Worm (Caenorhabditis elegans) whole organism, L4 larva: ENCODE measurements around the gene timm-17B.1.
A peak's percentile ranks its signal among the peaks of the same experiment; 100 is the strongest.
"Not testable (repeated sequence)": the region's sequence is repeated elsewhere in the genome, so short reads cannot be mapped to it uniquely, and the experiment has no call there.

Experiments used
- D1046.2 ChIP-seq: fragments of 200-800 bp; sonication (Bioruptor generic); IDR thresholded peaks from 2 replicates; pipeline ENCODE4 v1.3.6; 2022; ENCODE audit warnings: missing genetic modification characterization, missing compliant biosample characterization
- F26F4.8 ChIP-seq: fragments of 200-800 bp; sonication (Bioruptor generic); conservative IDR thresholded peaks from 2 replicates; pipeline ENCODE4 v1.3.6; 2022; ENCODE audit warnings: missing genetic modification characterization, missing compliant biosample characterization
- T26A8.4 ChIP-seq: fragments of 200-800 bp; sonication (Bioruptor generic); IDR thresholded peaks from 2 replicates; pipeline ENCODE4 v1.3.6; 2022; ENCODE audit warnings: missing genetic modification characterization, missing compliant biosample characterization
- Y48G9A.11 ChIP-seq: fragments of 200-800 bp; sonication (Bioruptor generic); IDR thresholded peaks from 2 replicates; pipeline ENCODE4 v1.3.6; 2022; ENCODE audit warnings: missing genetic modification reagents, missing genetic modification characterization, missing compliant biosample characterization
- Y75B8A.6 ChIP-seq: fragments of 200-800 bp; sonication (Bioruptor generic); IDR thresholded peaks from 2 replicates; pipeline ENCODE4 v1.3.6; 2022; ENCODE audit warnings: missing genetic modification reagents, missing genetic modification characterization, missing compliant biosample characterization
- ZK337.2 ChIP-seq: fragments of 200-800 bp; sonication (Bioruptor generic); IDR thresholded peaks from 2 replicates; pipeline ENCODE4 v1.3.6; 2022; ENCODE audit warnings: missing genetic modification reagents, missing genetic modification characterization, missing compliant biosample characterization
- arid-1 ChIP-seq: fragments of 200-800 bp; sonication (Bioruptor generic); conservative IDR thresholded peaks from 2 replicates; pipeline ENCODE4 v1.3.6; 2022; ENCODE audit warnings: missing genetic modification reagents, missing genetic modification characterization, missing compliant biosample characterization
- ceh-20 ChIP-seq: fragments of 200-800 bp; sonication (Bioruptor generic); IDR thresholded peaks from 2 replicates; pipeline ENCODE4 v1.3.6; 2022; ENCODE audit warnings: missing genetic modification reagents, missing genetic modification characterization, missing compliant biosample characterization
- ceh-44 ChIP-seq: fragments of 200-800 bp; sonication (Bioruptor generic); IDR thresholded peaks from 2 replicates; pipeline ENCODE4 v1.3.6; 2022; ENCODE audit warnings: missing genetic modification reagents, missing genetic modification characterization, missing compliant biosample characterization
- ctbp-1 ChIP-seq: fragments of 200-800 bp; sonication (Bioruptor generic); IDR thresholded peaks from 2 replicates; pipeline ENCODE4 v1.3.6; 2022; ENCODE audit warnings: missing genetic modification reagents, missing genetic modification characterization, missing compliant biosample characterization
- daf-8 ChIP-seq: fragments of 200-800 bp; sonication (Bioruptor generic); IDR thresholded peaks from 2 replicates; pipeline ENCODE4 v1.3.6; 2022; ENCODE audit warnings: missing genetic modification characterization, missing compliant biosample characterization
- dmd-6 ChIP-seq: fragments of 200-800 bp; sonication (Bioruptor generic); IDR thresholded peaks from 2 replicates; pipeline ENCODE4 v1.3.6; 2022; ENCODE audit warnings: missing genetic modification reagents, missing genetic modification characterization, missing compliant biosample characterization
- dmd-8 ChIP-seq: fragments of 200-800 bp; sonication (Bioruptor generic); IDR thresholded peaks from 2 replicates; pipeline ENCODE4 v1.3.6; 2022; ENCODE audit warnings: missing genetic modification characterization, missing compliant biosample characterization
- dmd-9 ChIP-seq: fragments of 200-800 bp; sonication (Bioruptor generic); IDR thresholded peaks from 2 replicates; pipeline ENCODE4 v1.3.6; 2022; ENCODE audit warnings: missing genetic modification reagents, missing genetic modification characterization, missing compliant biosample characterization
- dpl-1 ChIP-seq: fragments of 150-350 bp; optimal IDR thresholded peaks from 2 replicates; lab custom pipeline; 2014; ENCODE audit warnings: missing biosample characterization, missing genetic modification reagents, missing genetic modification characterization
- egl-43 ChIP-seq: fragments of 200-800 bp; sonication (Bioruptor generic); IDR thresholded peaks from 2 replicates; pipeline ENCODE4 v1.3.6; 2022; ENCODE audit warnings: missing genetic modification reagents, missing genetic modification characterization, missing compliant biosample characterization
- hmg-1.1 ChIP-seq: fragments of 200-800 bp; sonication (Bioruptor generic); IDR thresholded peaks from 2 replicates; pipeline ENCODE4 v1.3.6; 2022; ENCODE audit warnings: missing genetic modification reagents, missing genetic modification characterization, missing compliant biosample characterization
- lin-1 ChIP-seq: fragments of 200-800 bp; sonication (Bioruptor generic); IDR thresholded peaks from 2 replicates; pipeline ENCODE4 v1.3.6; 2022; ENCODE audit warnings: missing genetic modification reagents, missing genetic modification characterization, missing compliant biosample characterization
- lin-29 ChIP-seq: fragments of 200-800 bp; sonication (Bioruptor generic); IDR thresholded peaks from 2 replicates; pipeline ENCODE4 v1.3.6; 2022; ENCODE audit warnings: missing genetic modification reagents, missing genetic modification characterization, missing compliant biosample characterization
- lin-38 ChIP-seq: fragments of 200-800 bp; sonication (Bioruptor generic); IDR thresholded peaks from 2 replicates; pipeline ENCODE4 v1.3.6; 2022; ENCODE audit warnings: missing genetic modification reagents, missing genetic modification characterization, missing compliant biosample characterization
- lsy-2 ChIP-seq, 2 experiments: fragments of 150-350 bp in 1 of 2; sonication (generic microtip) in 1 of 2; optimal IDR thresholded peaks; 2 replicates each; lab custom pipeline; 2014 to 2017; ENCODE audit warnings: missing biosample characterization in 2 of 2, missing genetic modification characterization in 2 of 2
- madf-5 ChIP-seq, 2 experiments: fragments of 200-800 bp; sonication (Bioruptor generic); IDR thresholded peaks; 2 replicates each; pipeline ENCODE4 v1.3.6; 2022; ENCODE audit warnings: missing compliant biosample characterization in 2 of 2, missing genetic modification characterization in 2 of 2
- madf-9 ChIP-seq: fragments of 200-800 bp; sonication (Bioruptor generic); conservative IDR thresholded peaks from 2 replicates; pipeline ENCODE4 v1.3.6; 2022; ENCODE audit warnings: missing genetic modification reagents, missing genetic modification characterization, missing compliant biosample characterization
- mdt-29 ChIP-seq: fragments of 200-800 bp; sonication (Bioruptor generic); IDR thresholded peaks from 2 replicates; pipeline ENCODE4 v1.3.6; 2022; ENCODE audit warnings: missing genetic modification reagents, missing genetic modification characterization, missing compliant biosample characterization
- mes-2 ChIP-seq: sonication (generic microtip); optimal IDR thresholded peaks from 2 replicates; lab custom pipeline; 2016; ENCODE audit warnings: missing genotype, mild to moderate bottlenecking, missing genetic modification characterization, missing compliant biosample characterization; ENCODE audit not compliant: poor library complexity, severe bottlenecking
- mxl-2 ChIP-seq: fragments of 200-800 bp; sonication (Bioruptor generic); conservative IDR thresholded peaks from 2 replicates; pipeline ENCODE4 v1.3.6; 2022; ENCODE audit warnings: missing genetic modification reagents, missing genetic modification characterization, missing compliant biosample characterization
- mxl-3 ChIP-seq: fragments of 200-800 bp; sonication (Bioruptor generic); optimal IDR thresholded peaks from 2 replicates; lab custom pipeline; 2018; ENCODE audit warnings: mild to moderate bottlenecking, missing genetic modification characterization, missing compliant biosample characterization
- nhr-102 ChIP-seq: sonication (generic microtip); optimal IDR thresholded peaks from 2 replicates; lab custom pipeline; 2016; ENCODE audit warnings: mild to moderate bottlenecking, missing genetic modification characterization, moderate library complexity, missing compliant biosample characterization
- nhr-41 ChIP-seq: fragments of 200-800 bp; sonication (Bioruptor generic); IDR thresholded peaks from 2 replicates; pipeline ENCODE4 v1.3.6; 2022; ENCODE audit warnings: missing genetic modification reagents, missing genetic modification characterization, missing compliant biosample characterization
- nhr-42 ChIP-seq: fragments of 200-800 bp; sonication (Bioruptor generic); IDR thresholded peaks from 2 replicates; pipeline ENCODE4 v1.3.6; 2022; ENCODE audit warnings: missing genetic modification characterization, missing compliant biosample characterization
- pha-4 ChIP-seq, 2 experiments: fragments of 150-350 bp in 1 of 2; fragments of 200-800 bp in 1 of 2; sonication (Bioruptor generic) in 1 of 2; IDR thresholded peaks in 1 of 2; optimal IDR thresholded peaks in 1 of 2; 2 replicates each; pipeline versions ENCODE4 v1.3.6 to Lab custom; 2014 to 2022; ENCODE audit warnings: missing genetic modification characterization in 2 of 2, missing genetic modification reagents in 2 of 2, missing biosample characterization in 1 of 2, missing compliant biosample characterization in 1 of 2
- php-3 ChIP-seq: fragments of 200-800 bp; sonication (Bioruptor generic); IDR thresholded peaks from 2 replicates; pipeline ENCODE4 v1.3.6; 2022; ENCODE audit warnings: missing genetic modification reagents, missing genetic modification characterization, missing compliant biosample characterization
- rbr-2 ChIP-seq: sonication (generic microtip); optimal IDR thresholded peaks from 2 replicates; lab custom pipeline; 2016; ENCODE audit warnings: missing genotype, missing genetic modification characterization, missing compliant biosample characterization
- saeg-2 ChIP-seq: fragments of 200-800 bp; sonication (Bioruptor generic); IDR thresholded peaks from 2 replicates; pipeline ENCODE4 v1.3.6; 2022; ENCODE audit warnings: missing genetic modification reagents, missing genetic modification characterization, missing compliant biosample characterization
- set-16 ChIP-seq: fragments of 200-800 bp; sonication (Bioruptor generic); IDR thresholded peaks from 2 replicates; pipeline ENCODE4 v1.3.6; 2022; ENCODE audit warnings: missing genetic modification reagents, missing genetic modification characterization, missing compliant biosample characterization
- snpc-1.2 ChIP-seq: fragments of 200-800 bp; sonication (Bioruptor generic); IDR thresholded peaks from 2 replicates; pipeline ENCODE4 v1.3.6; 2022; ENCODE audit warnings: missing genetic modification reagents, missing genetic modification characterization, missing compliant biosample characterization
- spr-1 ChIP-seq: sonication (generic microtip); optimal IDR thresholded peaks from 2 replicates; lab custom pipeline; 2016; ENCODE audit warnings: mild to moderate bottlenecking, missing genetic modification characterization, missing compliant biosample characterization
- tag-97 ChIP-seq: fragments of 200-800 bp; sonication (Bioruptor generic); IDR thresholded peaks from 2 replicates; pipeline ENCODE4 v1.3.6; 2022; ENCODE audit warnings: missing genetic modification characterization, missing compliant biosample characterization
- tra-1 ChIP-seq: fragments of 200-800 bp; sonication (Bioruptor generic); IDR thresholded peaks from 2 replicates; pipeline ENCODE4 v1.3.6; 2022; ENCODE audit warnings: missing genetic modification reagents, missing genetic modification characterization, missing compliant biosample characterization
- unc-62 ChIP-seq, 3 experiments: fragments of 150-350 bp in 1 of 3; sonication (generic microtip); optimal IDR thresholded peaks in 2 of 3; peaks in 1 of 3; 1 replicate in 1 of 3; 2 replicates in 2 of 3; lab custom pipeline; 2014 to 2017; ENCODE audit warnings: missing biosample characterization in 3 of 3, missing genetic modification characterization in 3 of 3, missing genetic modification reagents in 3 of 3, missing genotype in 1 of 3
- vab-7 ChIP-seq: fragments of 200-800 bp; sonication (Bioruptor generic); IDR thresholded peaks from 2 replicates; pipeline ENCODE4 v1.3.6; 2022; ENCODE audit warnings: missing genetic modification reagents, missing genetic modification characterization, missing compliant biosample characterization
- zfp-3 ChIP-seq: fragments of 200-800 bp; sonication (Bioruptor generic); conservative IDR thresholded peaks from 2 replicates; pipeline ENCODE4 v1.3.6; 2022; ENCODE audit warnings: missing genetic modification reagents, missing genetic modification characterization, missing compliant biosample characterization

The timm-17B.1 gene

DNA sequence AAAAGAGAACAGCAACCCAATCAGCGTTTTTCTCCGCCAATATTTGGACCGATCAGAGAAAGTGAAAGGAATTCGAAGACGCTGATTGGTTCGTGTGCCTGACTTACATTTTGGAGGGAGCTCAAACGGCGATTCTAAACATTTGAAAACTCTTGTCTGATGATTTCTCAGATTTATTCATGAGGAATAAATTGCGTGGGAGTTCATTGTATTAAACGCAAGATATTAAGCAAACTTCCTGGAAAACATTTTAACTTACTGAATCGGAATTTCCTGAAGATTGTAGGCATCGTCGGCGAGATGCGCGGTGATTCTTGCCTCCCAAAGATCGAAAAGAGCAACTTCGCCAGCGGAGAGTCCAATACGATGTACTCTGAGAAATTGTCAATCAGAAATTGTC, 20.7 kb downstream of the timm-17B.1 start, which contains the start of gene K08F11.1 (continued):
- TF ChIP-seq D1046.2: no peak

DNA sequence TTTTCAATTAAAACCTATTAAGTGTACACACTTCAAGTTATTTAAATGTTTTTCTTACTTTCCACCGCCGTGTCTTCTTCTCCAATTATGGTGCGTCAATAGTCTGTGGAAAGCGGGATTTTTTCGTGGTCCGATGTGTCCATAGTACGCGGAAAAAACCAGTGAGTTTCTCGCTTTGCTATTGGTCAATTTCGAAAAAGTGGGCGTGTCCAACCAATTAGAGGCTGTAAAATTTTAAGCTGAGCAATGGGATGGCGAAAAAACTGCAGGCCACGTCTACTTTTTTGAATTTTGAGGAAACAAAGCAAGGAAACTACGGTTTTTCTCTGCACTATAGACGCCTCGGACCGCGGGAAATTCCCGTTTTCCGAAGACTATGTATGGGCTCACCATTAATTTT, 21.6 kb downstream of the timm-17B.1 start:
- no peak for TF ChIP-seq F26F4.8 (GFP tag; lab: Robert Waterston, UW)
- TF ChIP-seq unc-62 (GFP tag; optimal IDR thresholded peaks at IDR 0.05 in 1 of 2; lab: Kevin White, UChicago): peak in 1 of 2 experiments; percentile 61
- TF ChIP-seq unc-62 (tag; optimal IDR thresholded peaks at IDR 0.05; lab: Kevin White, UChicago): no peak
- TF ChIP-seq, all 104 proteins: peak for 1

DNA sequence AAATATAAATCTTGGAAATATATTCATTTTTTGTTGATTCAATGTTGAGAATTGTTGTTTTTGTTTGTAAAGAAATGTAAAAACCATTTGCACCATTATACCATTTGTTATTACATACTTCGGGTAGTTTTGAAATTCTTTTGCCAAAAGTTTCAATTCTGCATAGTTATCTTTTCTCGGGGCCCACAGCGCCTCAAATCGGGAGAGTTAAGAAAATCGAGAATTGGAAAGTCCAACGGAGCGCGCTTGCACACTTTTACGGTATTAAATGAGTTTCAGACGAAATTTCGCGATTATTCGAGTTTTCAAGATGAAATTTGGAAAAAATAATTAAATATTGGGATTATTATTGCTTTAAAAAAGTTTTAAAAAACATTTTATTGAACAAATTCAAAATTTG, 24.0 kb downstream of the timm-17B.1 start:
- TF ChIP-seq lin-38 (GFP tag; lab: Robert Waterston, UW): peak; percentile 72

DNA sequence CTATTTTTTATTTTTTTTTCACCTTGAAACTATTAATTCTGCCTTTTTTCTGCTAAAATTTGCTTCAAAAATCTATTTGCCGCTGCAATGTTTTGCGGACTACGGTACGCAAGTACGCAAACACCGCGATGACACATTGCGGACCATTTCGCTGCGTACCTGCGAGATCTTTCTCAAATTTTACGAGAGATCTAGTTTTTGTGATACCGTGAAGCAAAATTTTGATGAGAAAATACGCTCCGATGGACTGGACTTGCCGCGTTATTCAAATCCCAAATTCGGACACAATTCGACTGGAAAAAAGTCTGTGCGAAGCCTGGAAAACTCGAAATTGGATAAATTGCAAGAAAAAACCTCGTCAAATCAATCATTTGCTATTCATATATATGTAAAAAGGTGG, 24.8 kb downstream of the timm-17B.1 start:
- peak; percentile 89 for TF ChIP-seq vab-7
- TF ChIP-seq tra-1 (GFP tag; lab: Robert Waterston, UW): peak; percentile 94
- TF ChIP-seq dmd-9 (GFP tag; lab: Robert Waterston, UW): peak; percentile 97
- TF ChIP-seq saeg-2 (GFP tag; lab: Robert Waterston, UW): peak; percentile 92
- peak; percentile 93 for TF ChIP-seq pha-4 (GFP tag; IDR thresholded peaks at IDR 0.05; lab: Robert Waterston, UW)
- not testable (repeated sequence) for TF ChIP-seq pha-4 (tag; optimal IDR thresholded peaks at IDR 0.05; lab: Kevin White, UChicago)
- TF ChIP-seq mxl-2 (GFP tag; lab: Robert Waterston, UW): peak; percentile 65; the same call in 1 of the 2 replicates
- peak; percentile 28 for TF ChIP-seq nhr-102 (tag; lab: Kevin White, UChicago)
- TF ChIP-seq php-3 (GFP tag; lab: Robert Waterston, UW): peak; percentile 95
- peak; percentile 90 for TF ChIP-seq arid-1 (GFP tag; lab: Robert Waterston, UW)
- peak; percentile 92 for TF ChIP-seq mdt-29 (GFP tag; lab: Robert Waterston, UW)
- peak; percentile 95 for TF ChIP-seq egl-43
- peak; percentile 86 for TF ChIP-seq lin-1 (GFP tag; lab: Robert Waterston, UW)
- peak; percentile 98 for TF ChIP-seq hmg-1.1 (GFP tag; lab: Robert Waterston, UW)
- TF ChIP-seq zfp-3 (GFP tag; lab: Robert Waterston, UW): peak; percentile 97
- TF ChIP-seq madf-9 (GFP tag; lab: Robert Waterston, UW): peak; percentile 95
- TF ChIP-seq ceh-20 (GFP tag; lab: Robert Waterston, UW): peak; percentile 98
- TF ChIP-seq mes-2 (tag; lab: Kevin White, UChicago): peak; percentile 72
- peak; percentile 78 for TF ChIP-seq ceh-44 (GFP tag; lab: Robert Waterston, UW)
- TF ChIP-seq mxl-3 (GFP tag; lab: Kevin White, UChicago): peak; percentile 24
- peak; percentile 97 for TF ChIP-seq T26A8.4 (GFP tag; lab: Robert Waterston, UW)
- TF ChIP-seq ctbp-1 (GFP tag; lab: Robert Waterston, UW): peak; percentile 96
- TF ChIP-seq nhr-42 (GFP tag; lab: Robert Waterston, UW): peak; percentile 99
- TF ChIP-seq ZK337.2: peak; percentile 95
- peak in 1 of 2 experiments; percentile 96; a peak in 2 of 4 replicates for TF ChIP-seq madf-5 (GFP tag; IDR thresholded peaks at IDR 0.05; lab: Robert Waterston, UW)
- peak; percentile 99 for TF ChIP-seq lin-38 (GFP tag; lab: Robert Waterston, UW)
- TF ChIP-seq spr-1 (tag; lab: Kevin White, UChicago): peak; percentile 14
- TF ChIP-seq snpc-1.2 (GFP tag; lab: Robert Waterston, UW): peak; percentile 58; the same call in 1 of the 2 replicates
- TF ChIP-seq daf-8 (GFP tag; lab: Robert Waterston, UW): peak; percentile 74; the same call in 1 of the 2 replicates
- TF ChIP-seq nhr-41 (GFP tag; lab: Robert Waterston, UW): peak; percentile 59; the same call in 1 of the 2 replicates
- peak; percentile 91 for TF ChIP-seq Y75B8A.6 (GFP tag; lab: Robert Waterston, UW)
- TF ChIP-seq rbr-2 (tag; lab: Kevin White, UChicago): peak; percentile 53
- TF ChIP-seq dmd-6: peak; percentile 96
- peak; percentile 83; the same call in 1 of the 2 replicates for TF ChIP-seq tag-97 (GFP tag; lab: Robert Waterston, UW)
- peak; percentile 98 for TF ChIP-seq lin-29 (GFP tag; lab: Robert Waterston, UW)
- TF ChIP-seq dmd-8 (GFP tag; lab: Robert Waterston, UW): 0 out of 2 replicates have a peak, but pooled peaks have one; percentile 10
- peak; percentile 75 for TF ChIP-seq Y48G9A.11 (GFP tag; lab: Robert Waterston, UW)
- peak; percentile 52; the same call in 1 of the 2 replicates for TF ChIP-seq set-16
- TF ChIP-seq lsy-2 (tag; optimal IDR thresholded peaks at IDR 0.05; lab: Kevin White, UChicago): peak; percentile 65 to 88
- peak; percentile 10 for TF ChIP-seq dpl-1
- peak; percentile 96 for TF ChIP-seq D1046.2
- TF ChIP-seq, all 104 proteins: peak for 40; not testable (repeated sequence) for 64
